Fruit fly (Drosophila melanogaster): ENCODE data around the gene amd.

- TF ChIP-seq hbn (GFP tag; IDR thresholded peaks at IDR 0.05; ENCODE audit: partially characterized antibody) (no peak), CG9609 (GFP tag; optimal IDR thresholded peaks at IDR 0.05) (no peak), MTF-1 (GFP tag; optimal IDR thresholded peaks at IDR 0.05; ENCODE audit: borderline replicate concordance) (no peak), NK7.1 (GFP tag; optimal IDR thresholded peaks at IDR 0.05) (no peak), CG3726 (GFP tag; IDR thresholded peaks at IDR 0.05) (no peak)
These were observed 30.5 kb downstream of the amd start for dm6 chr2L:19140257-19140983.
